Fruit fly (Drosophila melanogaster) whole organism, pupa: ENCODE measurements around the gene dyw.

ENCODE experiments used
- CG10348 ChIP-seq: fragments of 200-800 bp; sonication (Bioruptor generic); IDR thresholded peaks from 2 replicates; pipeline ENCODE4 v1.3.6; 2022; ENCODE audit warnings: missing biosample characterization, missing genetic modification characterization
- CG12605 ChIP-seq: fragments of 200-800 bp; sonication (Bioruptor generic); IDR thresholded peaks from 2 replicates; pipeline ENCODE4 v1.3.6; 2022; ENCODE audit warnings: missing biosample characterization, missing genetic modification characterization
- CG13204 ChIP-seq: fragments of 200-800 bp; sonication (Bioruptor generic); optimal IDR thresholded peaks from 2 replicates; lab custom pipeline; 2018; ENCODE audit warnings: missing biosample characterization, mild to moderate bottlenecking, missing genetic modification characterization, moderate library complexity
- CG14655 ChIP-seq: fragments of 200-800 bp; sonication (Bioruptor generic); optimal IDR thresholded peaks from 3 replicates; lab custom pipeline; 2017; ENCODE audit warnings: mild to moderate bottlenecking, missing biosample characterization, missing genetic modification reagents, missing genetic modification characterization
- CG15710 ChIP-seq: fragments of 200-800 bp; sonication (Bioruptor generic); optimal IDR thresholded peaks from 2 replicates; lab custom pipeline; 2018; ENCODE audit warnings: missing biosample characterization, mild to moderate bottlenecking, missing genetic modification characterization, moderate library complexity
- CG17806 ChIP-seq: fragments of 200-800 bp; sonication (Bioruptor generic); optimal IDR thresholded peaks from 2 replicates; lab custom pipeline; 2018; ENCODE audit warnings: missing biosample characterization, mild to moderate bottlenecking, missing genetic modification characterization, moderate library complexity
- CG32121 ChIP-seq: fragments of 200-800 bp; sonication (Bioruptor generic); IDR thresholded peaks from 2 replicates; pipeline ENCODE4 v1.3.6; 2022; ENCODE audit warnings: missing biosample characterization, missing genetic modification characterization
- CG34367 ChIP-seq: fragments of 200-800 bp; sonication (Bioruptor generic); optimal IDR thresholded peaks from 2 replicates; lab custom pipeline; 2018; ENCODE audit warnings: missing biosample characterization, mild to moderate bottlenecking, missing genetic modification characterization
- CG4496 ChIP-seq: fragments of 200-800 bp; sonication (Bioruptor generic); IDR thresholded peaks from 3 replicates; pipeline ENCODE4 v1.3.6; 2022; ENCODE audit warnings: missing biosample characterization, missing genetic modification characterization
- CG8159 ChIP-seq: fragments of 200-800 bp; sonication (Bioruptor generic); optimal IDR thresholded peaks from 3 replicates; lab custom pipeline; 2018; ENCODE audit warnings: missing biosample characterization, mild to moderate bottlenecking, missing genetic modification characterization, moderate library complexity
- CG8301 ChIP-seq: fragments of 200-800 bp; sonication (Bioruptor generic); optimal IDR thresholded peaks from 2 replicates; lab custom pipeline; 2018; ENCODE audit warnings: missing biosample characterization, mild to moderate bottlenecking, missing genetic modification characterization
- CG9948 ChIP-seq: fragments of 200-800 bp; sonication (Bioruptor generic); optimal IDR thresholded peaks from 2 replicates; lab custom pipeline; 2018; ENCODE audit warnings: missing biosample characterization, mild to moderate bottlenecking, missing genetic modification characterization, moderate library complexity
- D1 ChIP-seq: fragments of 200-800 bp; sonication (Bioruptor generic); optimal IDR thresholded peaks from 2 replicates; lab custom pipeline; 2018; ENCODE audit warnings: missing biosample characterization, mild to moderate bottlenecking, missing genetic modification characterization, moderate library complexity
- EcR ChIP-seq: fragments of 200-800 bp; sonication (Bioruptor generic); optimal IDR thresholded peaks from 3 replicates; lab custom pipeline; 2019; ENCODE audit warnings: missing biosample characterization, missing genetic modification characterization, mild to moderate bottlenecking, moderate library complexity, missing genetic modification reagents
- Ets98B ChIP-seq: fragments of 200-800 bp; sonication (Bioruptor generic); IDR thresholded peaks from 2 replicates; pipeline ENCODE4 v1.3.6; 2022; ENCODE audit warnings: missing biosample characterization, missing genetic modification characterization
- Pif1A ChIP-seq: fragments of 200-800 bp; sonication (Bioruptor generic); optimal IDR thresholded peaks from 3 replicates; lab custom pipeline; 2016; ENCODE audit warnings: missing biosample characterization, missing genetic modification characterization
- Pif1B ChIP-seq: fragments of 200-800 bp; sonication (Bioruptor generic); optimal IDR thresholded peaks from 3 replicates; lab custom pipeline; 2016; ENCODE audit warnings: missing biosample characterization, missing genetic modification characterization
- Snoo ChIP-seq: fragments of 200-800 bp; sonication (Bioruptor generic); optimal IDR thresholded peaks from 3 replicates; lab custom pipeline; 2017; ENCODE audit warnings: missing biosample characterization, mild to moderate bottlenecking, missing genetic modification characterization, inconsistent platforms
- fd96Ca ChIP-seq: fragments of 200-800 bp; sonication (Bioruptor generic); IDR thresholded peaks from 3 replicates; pipeline ENCODE4 v1.3.6; 2022; ENCODE audit warnings: missing biosample characterization, missing genetic modification characterization
- gl ChIP-seq: fragments of 200-800 bp; sonication (Bioruptor generic); optimal IDR thresholded peaks from 2 replicates; lab custom pipeline; 2018; ENCODE audit warnings: missing biosample characterization, mild to moderate bottlenecking, missing genetic modification characterization
- rn ChIP-seq: fragments of 200-800 bp; sonication (Bioruptor generic); IDR thresholded peaks from 2 replicates; pipeline ENCODE4 v1.3.6; 2022; ENCODE audit warnings: missing biosample characterization, missing genetic modification characterization

The dyw gene

dm6 chrX:2657220-2657619, 36.5 kb downstream of the dyw start:
- TF ChIP-seq CG32121 (GFP tag; lab: Robert Waterston, UW) (no peak), Pif1A (GFP tag; lab: Kevin White, UChicago) (no peak), CG8159 (tag; lab: Kevin White, UChicago) (no peak), CG4496 (GFP tag; lab: Robert Waterston, UW) (no peak), CG14655 (no peak), CG15710 (tag; lab: Kevin White, UChicago) (no peak)

- TF ChIP-seq gl (no peak), CG14655 (no peak), CG12605 (GFP tag; lab: Robert Waterston, UW) (no peak), fd96Ca (GFP tag; lab: Robert Waterston, UW) (no peak), D1 (no peak), CG17806 (no peak), CG34367 (tag; lab: Kevin White, UChicago) (no peak), Snoo (tag; lab: Kevin White, UChicago) (no peak)
Observed at dm6 chrX:2655998-2656397, 37.7 kb downstream of the dyw start.

dm6 chrX:2655479-2655878, 38.2 kb downstream of the dyw start:
- TF ChIP-seq EcR (GFP tag; lab: Kevin White, UChicago) (no peak), Snoo (tag; lab: Kevin White, UChicago) (no peak), CG4496 (GFP tag; lab: Robert Waterston, UW) (no peak), CG10348 (no peak), D1 (no peak), rn (GFP tag; lab: Robert Waterston, UW) (no peak)

- TF ChIP-seq CG4496 (GFP tag; lab: Robert Waterston, UW) (no peak), CG34367 (tag; lab: Kevin White, UChicago) (no peak)
- TF ChIP-seq, all 21 proteins: peak for 0
Observed at dm6 chrX:2653533-2654296, 40.0 kb downstream of the dyw start.

- TF ChIP-seq rn (GFP tag; lab: Robert Waterston, UW) (peak; percentile 65; the same call in 1 of the 2 replicates), CG12605 (GFP tag; lab: Robert Waterston, UW) (peak; percentile 67), CG14655 (no peak), Pif1A (GFP tag; lab: Kevin White, UChicago) (no peak), CG13204 (GFP tag; lab: Kevin White, UChicago) (peak; percentile 32), CG34367 (tag; lab: Kevin White, UChicago) (no peak), EcR (GFP tag; lab: Kevin White, UChicago) (peak; percentile 76), D1 (no peak), Ets98B (GFP tag; lab: Robert Waterston, UW) (peak; percentile 67), Snoo (tag; lab: Kevin White, UChicago) (no peak), Pif1B (GFP tag; lab: Kevin White, UChicago) (no peak), CG9948 (tag; lab: Kevin White, UChicago) (no peak), CG8301 (tag; lab: Kevin White, UChicago) (no peak), CG10348 (no peak), CG32121 (GFP tag; lab: Robert Waterston, UW) (peak; percentile 80), fd96Ca (GFP tag; lab: Robert Waterston, UW) (peak; percentile 75), CG17806 (no peak), CG4496 (GFP tag; lab: Robert Waterston, UW) (peak; percentile 71; the same call in 2 of the 3 replicates), gl (no peak)
Observed at dm6 chrX:2652124-2652923, 41.4 kb downstream of the dyw start.

- no peak for TF ChIP-seq CG8159 (tag; lab: Kevin White, UChicago)
- no peak for TF ChIP-seq CG8301 (tag; lab: Kevin White, UChicago)
- TF ChIP-seq CG32121 (GFP tag; lab: Robert Waterston, UW), result no peak
- TF ChIP-seq CG15710 (tag; lab: Kevin White, UChicago), result no peak
- TF ChIP-seq EcR (GFP tag; lab: Kevin White, UChicago), result no peak
- no peak for TF ChIP-seq CG13204 (GFP tag; lab: Kevin White, UChicago)
- no peak for TF ChIP-seq CG17806
Observed at dm6 chrX:2651128-2651527, 42.6 kb downstream of the dyw start.

- peak; percentile 10 for TF ChIP-seq Pif1A (GFP tag; lab: Kevin White, UChicago)
- TF ChIP-seq fd96Ca (GFP tag; lab: Robert Waterston, UW), result no peak
Observed at dm6 chrX:2648959-2649358, 44.7 kb downstream of the dyw start.
